Worm (Caenorhabditis elegans) whole organism, L3 larva: ENCODE data around the gene hyl-2.

Experiments used
- ZK546.5 ChIP-seq: sonication (generic microtip); optimal IDR thresholded peaks from 2 replicates; lab custom pipeline; 2017; ENCODE audit warnings: missing biosample characterization, missing genetic modification characterization
- ceh-82 ChIP-seq: fragments of 150-350 bp; optimal IDR thresholded peaks from 2 replicates; lab custom pipeline; 2014; ENCODE audit warnings: missing biosample characterization, missing genetic modification characterization
- elt-3 ChIP-seq, 3 experiments: fragments of 150-350 bp in 1 of 3; sonication (generic microtip) in 2 of 3; optimal IDR thresholded peaks; 2 replicates in 2 of 3; 4 replicates in 1 of 3; lab custom pipeline; 2014 to 2017; ENCODE audit warnings: missing biosample characterization in 3 of 3, missing genetic modification characterization in 3 of 3
- fkh-10 ChIP-seq: sonication (generic microtip); optimal IDR thresholded peaks from 2 replicates; lab custom pipeline; 2017; ENCODE audit warnings: missing biosample characterization, missing genetic modification reagents, missing genetic modification characterization
- mdl-1 ChIP-seq: fragments of 150-350 bp; optimal IDR thresholded peaks from 2 replicates; lab custom pipeline; 2014; ENCODE audit warnings: missing biosample characterization, missing genetic modification characterization
- nhr-237 ChIP-seq: fragments of 150-350 bp; optimal IDR thresholded peaks from 2 replicates; lab custom pipeline; 2014; ENCODE audit warnings: missing biosample characterization, missing genetic modification characterization
- nhr-25 ChIP-seq: sonication (generic microtip); optimal IDR thresholded peaks from 2 replicates; lab custom pipeline; 2017; ENCODE audit warnings: missing biosample characterization, missing genetic modification characterization
- pha-4 ChIP-seq: fragments of 150-350 bp; optimal IDR thresholded peaks from 2 replicates; lab custom pipeline; 2014; ENCODE audit warnings: missing biosample characterization, missing genetic modification reagents, missing genetic modification characterization
- pqm-1 ChIP-seq: fragments of 150-350 bp; optimal IDR thresholded peaks from 2 replicates; lab custom pipeline; 2017; ENCODE audit warnings: missing biosample characterization, missing genetic modification characterization, inconsistent platforms
- unc-62 ChIP-seq: fragments of 150-350 bp; sonication (generic microtip); optimal IDR thresholded peaks from 4 replicates; lab custom pipeline; 2014; ENCODE audit warnings: missing biosample characterization, missing genetic modification reagents, missing genetic modification characterization
- ztf-11 ChIP-seq: fragments of 150-350 bp; optimal IDR thresholded peaks from 2 replicates; lab custom pipeline; 2014; ENCODE audit warnings: missing biosample characterization, missing genetic modification characterization
- ztf-4 ChIP-seq: fragments of 150-350 bp; optimal IDR thresholded peaks from 2 replicates; lab custom pipeline; 2014; ENCODE audit warnings: missing biosample characterization, missing genetic modification characterization

DNA sequence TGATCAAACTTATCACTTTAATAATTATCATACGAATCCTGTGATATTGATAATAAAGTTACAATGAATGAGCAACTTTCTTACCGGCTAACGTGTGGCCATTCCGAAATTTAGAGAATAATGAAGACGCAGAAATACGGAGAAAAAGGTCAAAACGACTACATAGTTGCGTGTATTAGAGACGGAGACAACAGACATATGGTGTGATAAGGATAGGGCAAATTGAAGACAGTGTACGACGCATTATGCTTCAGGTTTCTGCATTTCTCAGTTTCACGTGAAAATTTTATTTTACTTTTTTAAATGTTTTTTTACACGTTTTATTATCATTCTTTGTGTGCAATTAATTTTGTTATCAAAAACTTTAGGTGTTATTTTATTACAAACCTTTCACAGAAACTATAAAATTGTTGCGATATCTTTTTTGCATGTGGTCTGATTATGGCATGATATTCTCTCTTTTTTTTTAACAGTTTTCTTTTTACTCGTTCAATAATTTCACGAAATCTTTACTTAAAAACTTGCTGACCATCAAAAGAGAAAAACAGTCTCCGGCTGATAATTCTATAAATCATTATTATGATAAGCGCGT, 26.0 kb downstream of the hyl-2 start, which contains the start of gene tmem-135:
- no peak for TF ChIP-seq ztf-11 (tag; lab: Kevin White, UChicago)
- no peak for TF ChIP-seq fkh-10 (GFP tag; lab: Kevin White, UChicago)
- TF ChIP-seq pha-4 = no peak
- no peak for TF ChIP-seq ZK546.5 (tag; lab: Kevin White, UChicago)
- TF ChIP-seq ceh-82 (tag; lab: Kevin White, UChicago) = no peak
- no peak for TF ChIP-seq mdl-1 (tag; lab: Kevin White, UChicago)
- TF ChIP-seq elt-3 (tag; optimal IDR thresholded peaks at IDR 0.05; lab: Kevin White, UChicago) = no peak
- TF ChIP-seq nhr-25 = no peak
- TF ChIP-seq nhr-237 (tag; lab: Kevin White, UChicago) = no peak
- TF ChIP-seq unc-62 (GFP tag; lab: Kevin White, UChicago) = no peak
- TF ChIP-seq ztf-4 = no peak
- peak; percentile 42 for TF ChIP-seq pqm-1 (tag; lab: Kevin White, UChicago)
